Fruit fly (Drosophila melanogaster): ENCODE data around the gene CG8620.

The CG8620 gene

dm6 chr3L:7133699-7134655 lies 23.9 kb upstream of the CG8620 start, which contains the start of gene melt (continued):
- peak; percentile 80 for TF ChIP-seq CG5245 (GFP tag; optimal IDR thresholded peaks at IDR 0.05)
- 0 out of 3 replicates have a peak, but pooled peaks have one; percentile 60 for TF ChIP-seq Opbp (GFP tag; IDR thresholded peaks at IDR 0.05; ENCODE audit: partially characterized antibody)
- TF ChIP-seq pfk (GFP tag; optimal IDR thresholded peaks at IDR 0.05), result no peak
- TF ChIP-seq CG1602 (GFP tag; optimal IDR thresholded peaks at IDR 0.05), result peak; percentile 89
- TF ChIP-seq oc (tag; optimal IDR thresholded peaks at IDR 0.05), result peak; percentile 29
- peak; percentile 78 for TF ChIP-seq repo (GFP tag; optimal IDR thresholded peaks at IDR 0.05)
- peak; percentile 32 for TF ChIP-seq Spps (tag; optimal IDR thresholded peaks at IDR 0.05)
- peak; percentile 66 for TF ChIP-seq onecut (GFP tag; IDR thresholded peaks at IDR 0.05)
- TF ChIP-seq CG13296 (GFP tag; optimal IDR thresholded peaks at IDR 0.05), result peak; percentile 78
- TF ChIP-seq slbo (GFP tag; IDR thresholded peaks at IDR 0.05), result peak; percentile 75
- TF ChIP-seq HLH3B (GFP tag; IDR thresholded peaks at IDR 0.05), result no peak; the same call in 1 of the 2 replicates
- peak; percentile 83 for TF ChIP-seq Fer1 (GFP tag; optimal IDR thresholded peaks at IDR 0.05)
- TF ChIP-seq CG13894 (tag; optimal IDR thresholded peaks at IDR 0.05), result peak; percentile 39
- peak; percentile 81 for TF ChIP-seq Ptx1 (GFP tag; IDR thresholded peaks at IDR 0.05)
- TF ChIP-seq CG11560 (tag; IDR thresholded peaks at IDR 0.05), result peak; percentile 43; the same call in 1 of the 3 replicates
- TF ChIP-seq Nf-YC (tag; optimal IDR thresholded peaks at IDR 0.05), result peak; percentile 75
- TF ChIP-seq Lhr (GFP tag; optimal IDR thresholded peaks at IDR 0.05), result peak; percentile 72
- TF ChIP-seq schlank (tag; optimal IDR thresholded peaks at IDR 0.05), result peak; percentile 37
- peak; percentile 79 for TF ChIP-seq cwo (GFP tag; optimal IDR thresholded peaks at IDR 0.05)
- TF ChIP-seq hb (GFP tag; IDR thresholded peaks at IDR 0.05; ENCODE audit: partially characterized antibody), result no peak
- TF ChIP-seq gem (tag; optimal IDR thresholded peaks at IDR 0.05), result peak; percentile 94
- peak; percentile 88 for TF ChIP-seq CG18476 (GFP tag; optimal IDR thresholded peaks at IDR 0.05)
- TF ChIP-seq CG1792 (GFP tag; optimal IDR thresholded peaks at IDR 0.05), result peak; percentile 82
- TF ChIP-seq CrebB (tag; optimal IDR thresholded peaks at IDR 0.05), result peak; percentile 1
- TF ChIP-seq CG6813 (GFP tag; optimal IDR thresholded peaks at IDR 0.05), result peak; percentile 74
- peak; percentile 26; the same call in 1 of the 3 replicates for TF ChIP-seq C15 (GFP tag; IDR thresholded peaks at IDR 0.05)
- TF ChIP-seq CG17612 (GFP tag; IDR thresholded peaks at IDR 0.05), result peak; percentile 73; the same call in 1 of the 2 replicates
- TF ChIP-seq emc (GFP tag; optimal IDR thresholded peaks at IDR 0.05), result peak; percentile 70
- TF ChIP-seq D19A (tag; optimal IDR thresholded peaks at IDR 0.05), result peak; percentile 83
- peak; percentile 85 for TF ChIP-seq CG8089 (GFP tag; optimal IDR thresholded peaks at IDR 0.05)
- peak; percentile 70 for TF ChIP-seq ac (GFP tag; optimal IDR thresholded peaks at IDR 0.05)
- TF ChIP-seq chif (GFP tag; optimal IDR thresholded peaks at IDR 0.05), result peak; percentile 88 to 90
- TF ChIP-seq sens-2 (GFP tag; IDR thresholded peaks at IDR 0.05), result peak; percentile 43; the same call in 1 of the 2 replicates
- TF ChIP-seq tll (GFP tag; optimal IDR thresholded peaks at IDR 0.05), result peak; percentile 29 to 47
- TF ChIP-seq al (GFP tag; IDR thresholded peaks at IDR 0.05), result peak; percentile 76
- peak; percentile 91 for TF ChIP-seq Max (GFP tag; optimal IDR thresholded peaks at IDR 0.05)
- peak; percentile 82 for TF ChIP-seq zen (tag; optimal IDR thresholded peaks at IDR 0.05)
- TF ChIP-seq cato (GFP tag; optimal IDR thresholded peaks at IDR 0.05; ENCODE audit: borderline replicate concordance), result peak; percentile 87
- peak; percentile 85 for TF ChIP-seq lab (GFP tag; optimal IDR thresholded peaks at IDR 0.05)
- peak; percentile 82 for TF ChIP-seq CG4404 (GFP tag; IDR thresholded peaks at IDR 0.05)
- TF ChIP-seq CG1603 (tag; optimal IDR thresholded peaks at IDR 0.05), result peak; percentile 52
- TF ChIP-seq CG4707 (GFP tag; optimal IDR thresholded peaks at IDR 0.05), result peak; percentile 38
- TF ChIP-seq wek (GFP tag; optimal IDR thresholded peaks at IDR 0.05), result no peak
- no peak for TF ChIP-seq sim (GFP tag; IDR thresholded peaks at IDR 0.05)
- peak; percentile 34; the same call in 1 of the 2 replicates for TF ChIP-seq CG13287 (GFP tag; IDR thresholded peaks at IDR 0.05; ENCODE audit: partially characterized antibody)
- TF ChIP-seq scrt (GFP tag; optimal IDR thresholded peaks at IDR 0.05), result peak; percentile 76
